Fruit fly (Drosophila melanogaster) whole organism, prepupa: ENCODE results near the gene MTF-1.

ENCODE experiments used
- Blimp-1 ChIP-seq: fragments of 200-800 bp; sonication (Bioruptor generic); optimal IDR thresholded peaks from 3 replicates; lab custom pipeline; 2017; ENCODE audit warnings: missing biosample characterization, missing genetic modification characterization, mild to moderate bottlenecking, moderate library complexity, missing genetic modification reagents
- CG10669 ChIP-seq: fragments of 200-800 bp; sonication (Bioruptor generic); optimal IDR thresholded peaks from 3 replicates; lab custom pipeline; 2018; ENCODE audit warnings: missing biosample characterization, mild to moderate bottlenecking, missing genetic modification characterization, moderate library complexity
- CG11294 ChIP-seq: fragments of 200-800 bp; sonication (Bioruptor generic); IDR thresholded peaks from 2 replicates; pipeline ENCODE4 v1.3.6; 2022; ENCODE audit warnings: missing biosample characterization, missing genetic modification characterization
- CG11762 ChIP-seq: fragments of 200-800 bp; sonication (Bioruptor generic); optimal IDR thresholded peaks from 3 replicates; lab custom pipeline; 2016; ENCODE audit warnings: missing biosample characterization, missing genetic modification characterization; ENCODE audit not compliant: insufficient read depth
- CG11902 ChIP-seq: fragments of 200-800 bp; sonication (Bioruptor generic); optimal IDR thresholded peaks from 3 replicates; lab custom pipeline; 2016; ENCODE audit warnings: missing biosample characterization, missing genetic modification characterization
- CG15336 ChIP-seq: fragments of 200-800 bp; sonication (Bioruptor generic); IDR thresholded peaks from 2 replicates; pipeline ENCODE4 v1.3.6; 2022; ENCODE audit warnings: missing biosample characterization, missing genetic modification characterization
- CG1621 ChIP-seq: fragments of 200-800 bp; sonication (Bioruptor generic); optimal IDR thresholded peaks from 3 replicates; lab custom pipeline; 2018; ENCODE audit warnings: missing biosample characterization, mild to moderate bottlenecking, missing genetic modification characterization
- CG16779 ChIP-seq: fragments of 200-800 bp; sonication (Bioruptor generic); optimal IDR thresholded peaks from 3 replicates; lab custom pipeline; 2017; ENCODE audit warnings: missing biosample characterization, mild to moderate bottlenecking, missing genetic modification characterization
- CG3919 ChIP-seq: fragments of 200-800 bp; sonication (Bioruptor generic); optimal IDR thresholded peaks from 3 replicates; lab custom pipeline; 2016; ENCODE audit warnings: missing biosample characterization, missing genetic modification characterization
- CG4318 ChIP-seq: fragments of 200-800 bp; sonication (Bioruptor generic); optimal IDR thresholded peaks from 3 replicates; lab custom pipeline; 2017; ENCODE audit warnings: missing biosample characterization, mild to moderate bottlenecking, missing genetic modification characterization
- CG6163 ChIP-seq: fragments of 200-800 bp; sonication (Bioruptor generic); IDR thresholded peaks from 3 replicates; pipeline ENCODE4 v1.3.6; 2022; ENCODE audit warnings: missing biosample characterization, missing genetic modification characterization
- CG6792 ChIP-seq: fragments of 200-800 bp; sonication (Bioruptor generic); optimal IDR thresholded peaks from 3 replicates; lab custom pipeline; 2016; ENCODE audit warnings: missing biosample characterization, missing genetic modification characterization
- CG6854 ChIP-seq: fragments of 200-800 bp; sonication (Bioruptor generic); optimal IDR thresholded peaks from 2 replicates; lab custom pipeline; 2017; ENCODE audit warnings: missing biosample characterization, mild to moderate bottlenecking, missing genetic modification characterization
- CG7368 ChIP-seq: fragments of 200-800 bp; sonication (Bioruptor generic); optimal IDR thresholded peaks from 3 replicates; lab custom pipeline; 2016; ENCODE audit warnings: missing biosample characterization, missing genetic modification characterization
- CG8119 ChIP-seq: fragments of 200-800 bp; sonication (Bioruptor generic); IDR thresholded peaks from 3 replicates; pipeline ENCODE4 v1.3.6; 2022; ENCODE audit warnings: missing biosample characterization, missing genetic modification characterization
- CG8319 ChIP-seq: fragments of 200-800 bp; sonication (Bioruptor generic); optimal IDR thresholded peaks from 3 replicates; lab custom pipeline; 2016; ENCODE audit warnings: missing biosample characterization, missing genetic modification characterization
- CG8632 ChIP-seq: fragments of 200-800 bp; sonication (Bioruptor generic); optimal IDR thresholded peaks from 3 replicates; lab custom pipeline; 2016; ENCODE audit warnings: missing biosample characterization, missing genetic modification characterization
- Eip75B ChIP-seq: fragments of 200-800 bp; sonication (Bioruptor generic); optimal IDR thresholded peaks from 3 replicates; lab custom pipeline; 2016; ENCODE audit warnings: missing biosample characterization, missing genetic modification characterization
- Eip93F ChIP-seq: fragments of 200-800 bp; sonication (Bioruptor generic); optimal IDR thresholded peaks from 2 replicates; lab custom pipeline; 2016; ENCODE audit warnings: missing biosample characterization, mild to moderate bottlenecking, missing genetic modification characterization
- Ets21C ChIP-seq: fragments of 200-800 bp; sonication (Bioruptor generic); optimal IDR thresholded peaks from 3 replicates; lab custom pipeline; 2016; ENCODE audit warnings: missing biosample characterization, missing genetic modification characterization
- Ets96B ChIP-seq: fragments of 200-800 bp; optimal IDR thresholded peaks from 2 replicates; lab custom pipeline; 2019; ENCODE audit warnings: missing biosample characterization, mild to moderate bottlenecking, missing genetic modification characterization, moderate library complexity
- Gug ChIP-seq: fragments of 200-800 bp; sonication (Bioruptor generic); IDR thresholded peaks from 2 replicates; pipeline ENCODE4 v1.3.6; 2022; ENCODE audit warnings: missing biosample characterization, missing genetic modification characterization
- Hr39 ChIP-seq: fragments of 200-800 bp; sonication (Bioruptor generic); optimal IDR thresholded peaks from 2 replicates; lab custom pipeline; 2016; ENCODE audit warnings: missing biosample characterization, missing genetic modification characterization
- Hr4 ChIP-seq: fragments of 200-800 bp; sonication (Bioruptor generic); optimal IDR thresholded peaks from 3 replicates; lab custom pipeline; 2016; ENCODE audit warnings: missing biosample characterization, missing genetic modification characterization
- Lpt ChIP-seq: fragments of 200-800 bp; sonication (Bioruptor generic); optimal IDR thresholded peaks from 3 replicates; lab custom pipeline; 2016; ENCODE audit warnings: missing biosample characterization, missing genetic modification characterization
- Smox ChIP-seq: fragments of 200-800 bp; sonication (Bioruptor generic); optimal IDR thresholded peaks from 3 replicates; lab custom pipeline; 2016; ENCODE audit warnings: missing biosample characterization, missing genetic modification characterization
- Sox14 ChIP-seq: fragments of 200-800 bp; sonication (Bioruptor generic); optimal IDR thresholded peaks from 3 replicates; lab custom pipeline; 2016; ENCODE audit warnings: missing biosample characterization, missing genetic modification characterization
- achi ChIP-seq: fragments of 200-800 bp; sonication (Bioruptor generic); optimal IDR thresholded peaks from 3 replicates; lab custom pipeline; 2016; ENCODE audit warnings: missing biosample characterization, missing genetic modification characterization
- acj6 ChIP-seq: fragments of 200-800 bp; sonication (Bioruptor generic); optimal IDR thresholded peaks from 3 replicates; lab custom pipeline; 2016; ENCODE audit warnings: missing biosample characterization, missing genetic modification characterization
- dac ChIP-seq: fragments of 200-800 bp; sonication (Bioruptor generic); optimal IDR thresholded peaks from 2 replicates; lab custom pipeline; 2017; ENCODE audit warnings: missing biosample characterization, mild to moderate bottlenecking, missing genetic modification characterization
- dsx ChIP-seq: fragments of 200-800 bp; optimal IDR thresholded peaks from 3 replicates; lab custom pipeline; 2019; ENCODE audit warnings: missing biosample characterization, mild to moderate bottlenecking, missing genetic modification characterization, moderate library complexity; ENCODE audit not compliant: poor library complexity, severe bottlenecking
- eg ChIP-seq: fragments of 200-800 bp; sonication (Bioruptor generic); IDR thresholded peaks from 3 replicates; pipeline ENCODE4 v1.3.6; 2022; ENCODE audit warnings: missing biosample characterization, missing genetic modification characterization
- esn ChIP-seq: fragments of 200-800 bp; sonication (Bioruptor generic); optimal IDR thresholded peaks from 2 replicates; lab custom pipeline; 2016; ENCODE audit warnings: missing biosample characterization, mild to moderate bottlenecking, missing genetic modification characterization, moderate library complexity
- fd85E ChIP-seq: fragments of 200-800 bp; sonication (Bioruptor generic); optimal IDR thresholded peaks from 3 replicates; lab custom pipeline; 2016; ENCODE audit warnings: missing biosample characterization, missing genetic modification characterization
- lz ChIP-seq: fragments of 200-800 bp; sonication (Bioruptor generic); optimal IDR thresholded peaks from 3 replicates; lab custom pipeline; 2016; ENCODE audit warnings: missing biosample characterization, missing genetic modification characterization
- net ChIP-seq: fragments of 200-800 bp; sonication (Bioruptor generic); optimal IDR thresholded peaks from 3 replicates; lab custom pipeline; 2016; ENCODE audit warnings: missing biosample characterization, missing genetic modification characterization
- pdm3 ChIP-seq: fragments of 200-800 bp; sonication (Bioruptor generic); optimal IDR thresholded peaks from 3 replicates; lab custom pipeline; 2016; ENCODE audit warnings: missing biosample characterization, missing genetic modification characterization
- spab ChIP-seq: fragments of 200-800 bp; sonication (Bioruptor generic); optimal IDR thresholded peaks from 2 replicates; lab custom pipeline; 2017; ENCODE audit warnings: missing biosample characterization, mild to moderate bottlenecking, missing genetic modification characterization, missing genetic modification reagents
- svp ChIP-seq: fragments of 200-800 bp; sonication (Bioruptor generic); peaks from one replicate; lab custom pipeline; 2016; ENCODE audit warnings: missing biosample characterization, missing genetic modification characterization
- topi ChIP-seq: fragments of 200-800 bp; sonication (Bioruptor generic); optimal IDR thresholded peaks from 3 replicates; lab custom pipeline; 2016; ENCODE audit warnings: missing biosample characterization, missing genetic modification characterization
- vri ChIP-seq: fragments of 200-800 bp; sonication (Bioruptor generic); optimal IDR thresholded peaks from 3 replicates; lab custom pipeline; 2016; ENCODE audit warnings: missing biosample characterization, mild to moderate bottlenecking, missing genetic modification characterization

The MTF-1 gene

dm6 chr3L:9476829-9477228 is 46.7 kb downstream of the MTF-1 start, which contains the start of the genes Uch-L5 and Jarid2 (continued):
- TF ChIP-seq CG16779 (tag; lab: Kevin White, UChicago): no peak
- TF ChIP-seq Hr39 (GFP tag; lab: Kevin White, UChicago): no peak
- TF ChIP-seq CG6163: no peak
- TF ChIP-seq Eip75B (GFP tag; lab: Kevin White, UChicago): no peak
- TF ChIP-seq Gug (GFP tag; lab: Robert Waterston, UW): no peak
- no peak for TF ChIP-seq net (GFP tag; lab: Kevin White, UChicago)
- TF ChIP-seq Blimp-1 (GFP tag; lab: Kevin White, UChicago): no peak
- peak; percentile 73 for TF ChIP-seq CG6854
- TF ChIP-seq Eip93F (GFP tag; lab: Kevin White, UChicago): no peak
- no peak for TF ChIP-seq CG7368 (GFP tag; lab: Kevin White, UChicago)
- no peak for TF ChIP-seq CG11902 (GFP tag; lab: Kevin White, UChicago)
- no peak for TF ChIP-seq dac (GFP tag; lab: Kevin White, UChicago)
- no peak for TF ChIP-seq CG10669 (GFP tag; lab: Kevin White, UChicago)
- TF ChIP-seq CG8119 (GFP tag; lab: Robert Waterston, UW): no peak
- no peak for TF ChIP-seq svp (GFP tag; lab: Kevin White, UChicago)
- no peak for TF ChIP-seq Lpt (GFP tag; lab: Kevin White, UChicago)
- no peak for TF ChIP-seq dsx
- peak; percentile 72 for TF ChIP-seq esn (GFP tag; lab: Kevin White, UChicago)
- TF ChIP-seq Ets96B (tag; lab: Kevin White, UChicago): no peak
- no peak for TF ChIP-seq CG11762
- TF ChIP-seq vri (GFP tag; lab: Kevin White, UChicago): peak; percentile 13
- TF ChIP-seq achi (GFP tag; lab: Kevin White, UChicago): no peak
- TF ChIP-seq Sox14 (GFP tag; lab: Kevin White, UChicago): peak; percentile 92
- TF ChIP-seq spab: no peak
- TF ChIP-seq Hr4 (GFP tag; lab: Kevin White, UChicago): no peak
- TF ChIP-seq CG3919: no peak
- peak; percentile 9 for TF ChIP-seq CG8319 (GFP tag; lab: Kevin White, UChicago)
- TF ChIP-seq CG6792 (GFP tag; lab: Kevin White, UChicago): peak; percentile 22
- TF ChIP-seq pdm3 (GFP tag; lab: Kevin White, UChicago): no peak
- no peak for TF ChIP-seq CG11294 (GFP tag; lab: Robert Waterston, UW)
- TF ChIP-seq eg: no peak
- TF ChIP-seq lz (GFP tag; lab: Kevin White, UChicago): peak; percentile 35
- TF ChIP-seq CG8632 (GFP tag; lab: Kevin White, UChicago): no peak
- TF ChIP-seq Ets21C (GFP tag; lab: Kevin White, UChicago): no peak
- TF ChIP-seq fd85E (GFP tag; lab: Kevin White, UChicago): no peak
- TF ChIP-seq acj6 (GFP tag; lab: Kevin White, UChicago): no peak
- TF ChIP-seq CG1621: peak; percentile 59
- no peak for TF ChIP-seq CG4318 (GFP tag; lab: Kevin White, UChicago)
- no peak for TF ChIP-seq Smox

dm6 chr3L:9487586-9487985 is 57.5 kb downstream of the MTF-1 start, which contains the start of gene pall:
Gene pall, minus strand, starts transcription at chr3L:9487790.
- TF ChIP-seq CG15336: 0 out of 2 replicates have a peak, but pooled peaks have one; percentile 27
- TF ChIP-seq topi (GFP tag; lab: Kevin White, UChicago): no peak
